Worm (Caenorhabditis elegans) whole organism, midembryonic: ENCODE results near the gene T24E12.10.
"Not testable (repeated sequence)": the region's sequence is repeated elsewhere in the genome, so short reads cannot be mapped to it uniquely, and the experiment has no call there.

Source experiments
- T22C8.4 ChIP-seq: fragments of 200-800 bp; sonication (Bioruptor generic); IDR thresholded peaks from 2 replicates; pipeline ENCODE4 v1.3.6; 2022; ENCODE audit warnings: missing genetic modification characterization, missing compliant biosample characterization
- cog-1 ChIP-seq: sonication (generic microtip); optimal IDR thresholded peaks from 2 replicates; lab custom pipeline; 2016; ENCODE audit warnings: missing genetic modification characterization, missing compliant biosample characterization
- flt-1 ChIP-seq: fragments of 200-800 bp; sonication (Bioruptor generic); IDR thresholded peaks from 2 replicates; pipeline ENCODE4 v1.3.6; 2022; ENCODE audit warnings: missing genetic modification characterization, missing compliant biosample characterization
- klf-2 ChIP-seq: fragments of 200-800 bp; sonication (Bioruptor generic); conservative IDR thresholded peaks from 2 replicates; pipeline ENCODE4 v1.3.6; 2022; ENCODE audit warnings: missing genetic modification reagents, missing genetic modification characterization, missing compliant biosample characterization
- med-1 ChIP-seq: sonication (generic microtip); optimal IDR thresholded peaks from 2 replicates; lab custom pipeline; 2017; ENCODE audit warnings: missing genetic modification characterization, mild to moderate bottlenecking, missing compliant biosample characterization, antibody characterized with exemption, missing genetic modification reagents; ENCODE audit not compliant: insufficient read depth
- ref-1 ChIP-seq: fragments of 200-800 bp; sonication (Bioruptor generic); conservative IDR thresholded peaks from 2 replicates; pipeline ENCODE4 v1.3.6; 2022; ENCODE audit warnings: missing genetic modification reagents, missing genetic modification characterization, missing compliant biosample characterization
- tab-1 ChIP-seq: fragments of 200-800 bp; sonication (Bioruptor generic); IDR thresholded peaks from 2 replicates; pipeline ENCODE4 v1.3.6; 2022; ENCODE audit warnings: missing genetic modification characterization, missing compliant biosample characterization
- ztf-23 ChIP-seq: fragments of 200-800 bp; sonication (Bioruptor generic); IDR thresholded peaks from 2 replicates; pipeline ENCODE4 v1.3.6; 2022; ENCODE audit warnings: missing genetic modification reagents, missing genetic modification characterization, missing compliant biosample characterization
- ztf-29 ChIP-seq: fragments of 200-800 bp; sonication (Bioruptor generic); IDR thresholded peaks from 2 replicates; pipeline ENCODE4 v1.3.6; 2022; ENCODE audit warnings: missing genetic modification reagents, missing genetic modification characterization, missing compliant biosample characterization

The T24E12.10 gene

ce11 chrII:3782309-3783000, 9.4 kb upstream of the T24E12.10 start, which contains the start of gene T24E12.2:
Gene T24E12.2 (plus strand): TSS chrII:3782950.
- TF ChIP-seq cog-1 (tag; lab: Kevin White, UChicago) (no peak), T22C8.4 (GFP tag; lab: Robert Waterston, UW) (no peak), ztf-29 (GFP tag; lab: Robert Waterston, UW) (no peak), med-1 (GFP tag; lab: Kevin White, UChicago) (no peak), klf-2 (no peak), ztf-23 (GFP tag; lab: Robert Waterston, UW) (no peak), tab-1 (GFP tag; lab: Robert Waterston, UW) (no peak), ref-1 (GFP tag; lab: Robert Waterston, UW) (no peak)

- TF ChIP-seq ztf-23 (GFP tag; lab: Robert Waterston, UW) (no peak), T22C8.4 (GFP tag; lab: Robert Waterston, UW) (no peak), ztf-29 (GFP tag; lab: Robert Waterston, UW) (no peak), ref-1 (GFP tag; lab: Robert Waterston, UW) (no peak), flt-1 (GFP tag; lab: Robert Waterston, UW) (no peak), klf-2 (no peak), med-1 (GFP tag; lab: Kevin White, UChicago) (no peak), cog-1 (tag; lab: Kevin White, UChicago) (no peak), tab-1 (GFP tag; lab: Robert Waterston, UW) (no peak)
Observed at ce11 chrII:3781238-3781637, 8.2 kb upstream of the T24E12.10 start.

DNA sequence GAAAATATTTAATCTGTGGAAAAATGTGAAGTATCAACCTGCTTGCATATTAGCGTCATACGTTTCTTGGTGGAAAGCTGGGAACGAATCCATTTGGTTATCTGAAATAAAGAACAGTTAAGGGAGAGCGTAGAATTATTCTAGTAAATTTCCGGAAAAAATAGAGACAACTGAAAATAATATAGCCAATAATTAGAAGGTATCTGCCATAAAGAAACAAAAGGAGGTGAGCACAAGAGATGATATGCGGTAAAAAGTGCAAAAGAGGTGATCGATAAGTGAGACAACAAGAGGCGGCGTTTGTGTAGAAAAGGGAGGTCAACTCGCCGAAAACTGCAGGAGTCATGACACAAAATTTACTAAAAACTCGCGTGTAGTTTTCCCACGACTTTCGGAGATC, 6.4 kb upstream of the T24E12.10 start, which contains the start of gene T24E12.11:
Gene T24E12.11, minus strand, starts transcription at position 101 of the 400 bp plus-strand sequence.
- no peak for TF ChIP-seq T22C8.4 (GFP tag; lab: Robert Waterston, UW)
- no peak for TF ChIP-seq med-1 (GFP tag; lab: Kevin White, UChicago)
- no peak for TF ChIP-seq tab-1 (GFP tag; lab: Robert Waterston, UW)
- TF ChIP-seq flt-1 (GFP tag; lab: Robert Waterston, UW), result no peak
- TF ChIP-seq ztf-23 (GFP tag; lab: Robert Waterston, UW), result no peak
- no peak for TF ChIP-seq cog-1 (tag; lab: Kevin White, UChicago)
- TF ChIP-seq klf-2, result no peak
- TF ChIP-seq ztf-29 (GFP tag; lab: Robert Waterston, UW), result no peak
- TF ChIP-seq ref-1 (GFP tag; lab: Robert Waterston, UW), result no peak

- no peak for TF ChIP-seq T22C8.4 (GFP tag; lab: Robert Waterston, UW)
- no peak for TF ChIP-seq ztf-23 (GFP tag; lab: Robert Waterston, UW)
- no peak for TF ChIP-seq med-1 (GFP tag; lab: Kevin White, UChicago)
Observed at ce11 chrII:3777802-3778201, 4.8 kb upstream of the T24E12.10 start.

- TF ChIP-seq ref-1 (GFP tag; lab: Robert Waterston, UW) (no peak), ztf-29 (GFP tag; lab: Robert Waterston, UW) (no peak), T22C8.4 (GFP tag; lab: Robert Waterston, UW) (no peak), flt-1 (GFP tag; lab: Robert Waterston, UW) (no peak), med-1 (GFP tag; lab: Kevin White, UChicago) (no peak), tab-1 (GFP tag; lab: Robert Waterston, UW) (no peak), cog-1 (tag; lab: Kevin White, UChicago) (no peak), klf-2 (no peak), ztf-23 (GFP tag; lab: Robert Waterston, UW) (no peak)
Observed at ce11 chrII:3775719-3776118, 2.7 kb upstream of the T24E12.10 start, which contains the start of gene T24E12.3. Gene T24E12.3 (plus strand): TSS chrII:3776019.

- TF ChIP-seq cog-1 (tag; lab: Kevin White, UChicago), result no peak
- TF ChIP-seq ztf-23 (GFP tag; lab: Robert Waterston, UW), result no peak
- no peak for TF ChIP-seq ref-1 (GFP tag; lab: Robert Waterston, UW)
- TF ChIP-seq tab-1 (GFP tag; lab: Robert Waterston, UW), result no peak
- TF ChIP-seq klf-2, result no peak
- no peak for TF ChIP-seq flt-1 (GFP tag; lab: Robert Waterston, UW)
- no peak for TF ChIP-seq med-1 (GFP tag; lab: Kevin White, UChicago)
- no peak for TF ChIP-seq T22C8.4 (GFP tag; lab: Robert Waterston, UW)
- TF ChIP-seq ztf-29 (GFP tag; lab: Robert Waterston, UW), result no peak
Observed at ce11 chrII:3771640-3772039, 1.4 kb downstream of the T24E12.10 start.

DNA sequence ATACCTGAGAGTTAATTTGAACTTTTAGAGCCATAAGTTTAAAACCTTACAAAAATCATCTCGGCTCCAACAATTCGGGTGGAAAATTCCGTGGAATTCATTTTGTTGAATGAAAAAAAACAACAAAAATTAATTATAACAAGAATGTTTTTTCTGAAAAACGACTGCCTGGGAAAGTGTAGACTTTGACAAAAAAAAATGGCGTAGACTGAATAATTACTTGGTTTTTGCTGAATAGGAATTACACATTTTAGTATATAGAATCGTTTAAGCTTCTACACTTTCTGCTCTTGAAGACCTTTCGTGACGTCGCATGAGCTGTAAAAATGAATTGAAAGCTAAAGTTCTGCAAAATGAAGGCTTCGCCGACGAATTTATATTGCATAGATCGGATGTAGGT, 8.5 kb downstream of the T24E12.10 start, which contains the start of gene srx-112:
Gene srx-112, minus strand, starts transcription at position 101 of the 400 bp plus-strand sequence.
- TF ChIP-seq tab-1 (GFP tag; lab: Robert Waterston, UW) (no peak), med-1 (GFP tag; lab: Kevin White, UChicago) (no peak), T22C8.4 (GFP tag; lab: Robert Waterston, UW) (no peak), ref-1 (GFP tag; lab: Robert Waterston, UW) (no peak), cog-1 (tag; lab: Kevin White, UChicago) (no peak), flt-1 (GFP tag; lab: Robert Waterston, UW) (no peak), ztf-23 (GFP tag; lab: Robert Waterston, UW) (no peak), ztf-29 (GFP tag; lab: Robert Waterston, UW) (no peak), klf-2 (no peak)

DNA sequence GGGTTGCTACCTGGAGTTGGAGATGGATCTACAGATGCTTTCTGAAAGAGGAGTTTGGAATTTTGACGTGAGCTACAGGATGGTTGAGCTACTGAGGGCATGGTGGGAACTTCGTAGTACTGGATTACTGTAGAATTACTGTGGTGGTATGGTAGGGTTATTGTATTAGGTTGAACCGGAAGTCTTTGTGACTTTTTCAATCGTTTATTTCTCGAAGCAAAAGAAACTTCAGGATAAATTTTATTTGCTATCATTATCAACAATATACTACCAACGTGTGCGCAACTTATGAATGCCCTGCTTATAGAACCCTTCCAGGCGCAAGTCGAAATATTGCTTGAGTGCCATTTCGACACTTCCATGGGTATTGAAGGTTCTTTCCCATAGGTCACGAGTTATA, 11.4 kb downstream of the T24E12.10 start, which contains the start of gene T24E12.6:
Gene T24E12.6, minus strand, starts transcription at position 101 of the 400 bp plus-strand sequence.
- not testable (repeated sequence) for TF ChIP-seq ref-1, T22C8.4, ztf-29 (GFP tag; lab: Robert Waterston, UW)

DNA sequence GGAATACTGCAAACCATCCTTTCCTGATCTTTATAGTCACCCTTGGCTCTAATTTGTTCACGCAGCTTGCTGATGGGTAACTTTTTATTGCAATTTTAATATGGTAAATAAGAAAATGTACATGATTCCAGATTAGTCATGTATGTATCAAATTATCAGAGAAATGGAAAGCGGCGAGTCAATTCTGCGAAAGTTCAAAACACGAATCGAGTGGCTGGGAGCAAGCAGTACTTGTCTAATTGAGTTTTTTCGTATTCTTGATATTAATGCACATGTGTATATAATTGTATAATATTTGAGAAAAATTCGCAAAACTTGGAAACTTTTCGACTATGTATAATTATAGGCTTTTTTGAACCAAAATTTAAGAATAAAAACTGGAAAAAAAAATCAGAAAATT, 14.0 kb downstream of the T24E12.10 start, which contains the start of gene T24E12.12:
Gene T24E12.12, plus strand, starts transcription at position 281 of the 400 bp plus-strand sequence.
- TF ChIP-seq cog-1 (tag; lab: Kevin White, UChicago) (no peak), T22C8.4 (GFP tag; lab: Robert Waterston, UW) (no peak), ztf-23 (GFP tag; lab: Robert Waterston, UW) (no peak), klf-2 (no peak), tab-1 (GFP tag; lab: Robert Waterston, UW) (no peak), ztf-29 (GFP tag; lab: Robert Waterston, UW) (no peak), flt-1 (GFP tag; lab: Robert Waterston, UW) (no peak), med-1 (GFP tag; lab: Kevin White, UChicago) (no peak), ref-1 (GFP tag; lab: Robert Waterston, UW) (no peak)
